In the genomic region with DNA sequence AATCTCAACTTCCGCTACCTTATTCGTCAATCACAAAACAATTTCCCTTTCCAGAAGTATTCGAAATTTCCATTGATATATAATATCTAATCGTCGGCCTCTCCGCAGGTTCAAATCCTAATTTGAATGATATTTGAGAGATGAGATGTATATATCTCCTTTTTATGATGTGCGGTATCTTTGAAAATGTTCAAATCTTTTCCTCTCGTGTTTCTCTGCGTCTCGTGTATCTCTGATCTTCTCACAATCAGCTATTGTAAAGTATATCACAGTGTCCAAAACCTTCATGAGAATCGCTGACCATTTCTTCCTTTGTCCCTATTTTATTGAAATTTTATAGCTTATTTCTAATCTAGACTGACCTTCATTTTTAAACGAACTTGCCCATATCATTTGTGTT, we compare ENCODE assay signal across 3 worm cellular contexts.
A peak's percentile ranks its signal among the peaks of the same experiment; 100 is the strongest.
TF ChIP-seq lines count a peak whose summit lies in the region.

No protein-coding gene starts in this region.

TF ChIP-seq in whole organism, L1 larva, 84 proteins besides CTCF, POLR2A, EP300 and RAD21:
- TF ChIP-seq nhr-19 (GFP tag; conservative IDR thresholded peaks at IDR 0.05; lab: Robert Waterston, UW) = no peak
- peak; percentile 73 for TF ChIP-seq nhr-85 (tag; lab: Kevin White, UChicago)
- TF ChIP-seq unc-130 (tag; optimal IDR thresholded peaks at IDR 0.05; lab: Kevin White, UChicago) = no peak
- TF ChIP-seq skn-1 (tag; optimal IDR thresholded peaks at IDR 0.05; lab: Kevin White, UChicago) = no peak
- TF ChIP-seq mdl-1 (tag; optimal IDR thresholded peaks at IDR 0.05; lab: Kevin White, UChicago) = no peak
- no peak for TF ChIP-seq C16A3.4 (tag; optimal IDR thresholded peaks at IDR 0.05; lab: Kevin White, UChicago)
- no peak for TF ChIP-seq ztf-11 (tag; optimal IDR thresholded peaks at IDR 0.05; lab: Kevin White, UChicago)
- TF ChIP-seq elt-3 (tag; optimal IDR thresholded peaks at IDR 0.05; lab: Kevin White, UChicago) = peak in 4 of 6 experiments; percentile 11 to 59 (median 32)
- no peak for TF ChIP-seq dsc-1 (tag; optimal IDR thresholded peaks at IDR 0.05; lab: Kevin White, UChicago)
- TF ChIP-seq blmp-1 (tag; optimal IDR thresholded peaks at IDR 0.05; lab: Kevin White, UChicago) = peak; percentile 48
- TF ChIP-seq pqm-1 (tag; optimal IDR thresholded peaks at IDR 0.05; lab: Kevin White, UChicago) = no peak
- TF ChIP-seq lin-14 (GFP tag; optimal IDR thresholded peaks at IDR 0.05; lab: Kevin White, UChicago) = peak; percentile 3
- TF ChIP-seq nhr-71 (tag; optimal IDR thresholded peaks at IDR 0.05; lab: Kevin White, UChicago) = no peak
- TF ChIP-seq irx-1 (tag; optimal IDR thresholded peaks at IDR 0.05; lab: Kevin White, UChicago) = no peak
- no peak for TF ChIP-seq lin-35 (GFP tag; optimal IDR thresholded peaks at IDR 0.05; lab: Kevin White, UChicago)
- no peak for TF ChIP-seq nhr-237 (tag; optimal IDR thresholded peaks at IDR 0.05; lab: Kevin White, UChicago)

TF ChIP-seq in whole organism, L2 larva, 48 proteins besides CTCF, POLR2A, EP300 and RAD21:
- no peak for TF ChIP-seq unc-39 (tag; optimal IDR thresholded peaks at IDR 0.05; lab: Kevin White, UChicago)
- TF ChIP-seq sma-9 (GFP tag; optimal IDR thresholded peaks at IDR 0.05; lab: Kevin White, UChicago) = peak; percentile 9
- TF ChIP-seq sma-9 (tag; optimal IDR thresholded peaks at IDR 0.05; lab: Kevin White, UChicago) = no peak
- TF ChIP-seq ZK546.5 (tag; optimal IDR thresholded peaks at IDR 0.05; lab: Kevin White, UChicago) = no peak

TF ChIP-seq in whole organism, L3 larva, 47 proteins besides CTCF, POLR2A, EP300 and RAD21:
- no peak for TF ChIP-seq tbx-2 (tag; optimal IDR thresholded peaks at IDR 0.05; lab: Kevin White, UChicago)
- peak; percentile 24 for TF ChIP-seq nhr-43 (tag; optimal IDR thresholded peaks at IDR 0.05; lab: Kevin White, UChicago; ENCODE audit: poor library complexity, severe bottlenecking)

Comparison
In these comparisons a context has a peak if more than half of its experiments do, and no peak if none do; other contexts are left out.
1. Of the 22 proteins assayed by ChIP-seq in both whole organism, L1 larva and whole organism, L2 larva: peak only in whole organism, L1 larva: blmp-1 and elt-3; only in whole organism, L2 larva: none; in both: none; in neither: 20.